Fruit fly (Drosophila melanogaster) whole organism, embryonic: ENCODE data around the gene CG14014.

Experiments
- ATbp ChIP-seq: fragments of 200-800 bp; sonication (Bioruptor generic); optimal IDR thresholded peaks from 2 replicates; lab custom pipeline; 2017; ENCODE audit warnings: missing biosample characterization, mild to moderate bottlenecking, missing genetic modification characterization, missing genetic modification reagents
- Atf3 ChIP-seq: fragments of 200-800 bp; sonication (Bioruptor generic); optimal IDR thresholded peaks from 3 replicates; lab custom pipeline; 2016; ENCODE audit warnings: missing biosample characterization, missing genetic modification characterization
- B-H1 ChIP-seq: fragments of 200-800 bp; sonication (Bioruptor generic); IDR thresholded peaks from 3 replicates; pipeline ENCODE4 v1.3.6; 2022; ENCODE audit warnings: missing biosample characterization, missing genetic modification characterization
- CG17612 ChIP-seq: fragments of 200-800 bp; sonication (Bioruptor generic); IDR thresholded peaks from 2 replicates; pipeline ENCODE4 v1.3.6; 2022; ENCODE audit warnings: missing biosample characterization, missing genetic modification characterization
- CG18476 ChIP-seq: fragments of 200-800 bp; sonication (Bioruptor generic); optimal IDR thresholded peaks from 2 replicates; lab custom pipeline; 2016; ENCODE audit warnings: missing biosample characterization, mild to moderate bottlenecking, missing genetic modification characterization
- CG2199 ChIP-seq: fragments of 200-800 bp; sonication (Bioruptor generic); IDR thresholded peaks from 3 replicates; pipeline ENCODE4 v1.3.6; 2022; ENCODE audit warnings: missing biosample characterization, missing genetic modification characterization
- CG2202 ChIP-seq: fragments of 200-800 bp; sonication (Bioruptor generic); optimal IDR thresholded peaks from 2 replicates; lab custom pipeline; 2018; ENCODE audit warnings: missing biosample characterization, mild to moderate bottlenecking, missing genetic modification characterization
- CG2889 ChIP-seq: fragments of 200-800 bp; sonication (Bioruptor generic); IDR thresholded peaks from 3 replicates; pipeline ENCODE4 v1.3.6; 2022; ENCODE audit warnings: missing biosample characterization, missing genetic modification characterization
- CG3065 ChIP-seq: fragments of 200-800 bp; sonication (Bioruptor generic); optimal IDR thresholded peaks from 2 replicates; lab custom pipeline; 2016; ENCODE audit warnings: missing biosample characterization, missing genetic modification characterization
- CG32772 ChIP-seq: fragments of 200-800 bp; sonication (Bioruptor generic); IDR thresholded peaks from 2 replicates; pipeline ENCODE4 v1.3.6; 2022; ENCODE audit warnings: missing biosample characterization, missing genetic modification characterization
- CG3838 ChIP-seq: fragments of 200-800 bp; sonication (Bioruptor generic); optimal IDR thresholded peaks from 3 replicates; lab custom pipeline; 2016; ENCODE audit warnings: missing biosample characterization, missing genetic modification characterization
- CG3995 ChIP-seq: fragments of 200-800 bp; sonication (Bioruptor generic); optimal IDR thresholded peaks from 3 replicates; lab custom pipeline; 2016; ENCODE audit warnings: missing biosample characterization, missing genetic modification characterization
- CG5180 ChIP-seq: fragments of 200-800 bp; sonication (Bioruptor generic); optimal IDR thresholded peaks from 3 replicates; lab custom pipeline; 2017; ENCODE audit warnings: missing biosample characterization, missing genetic modification characterization, mild to moderate bottlenecking, moderate library complexity, missing genetic modification reagents
- CG6654 ChIP-seq: fragments of 200-800 bp; sonication (Bioruptor generic); optimal IDR thresholded peaks from 2 replicates; lab custom pipeline; 2017; ENCODE audit warnings: missing biosample characterization, mild to moderate bottlenecking, missing genetic modification characterization
- CG6683 ChIP-seq: fragments of 200-800 bp; sonication (Bioruptor generic); optimal IDR thresholded peaks from 2 replicates; lab custom pipeline; 2017; ENCODE audit warnings: missing biosample characterization, mild to moderate bottlenecking, missing genetic modification characterization, missing genetic modification reagents
- CG7987 ChIP-seq: fragments of 200-800 bp; sonication (Bioruptor generic); optimal IDR thresholded peaks from 2 replicates; lab custom pipeline; 2018; ENCODE audit warnings: missing biosample characterization, mild to moderate bottlenecking, missing genetic modification characterization, moderate library complexity
- D19B ChIP-seq: fragments of 200-800 bp; sonication (Bioruptor generic); optimal IDR thresholded peaks from 2 replicates; lab custom pipeline; 2017; ENCODE audit warnings: missing biosample characterization, mild to moderate bottlenecking, missing genetic modification characterization
- Deaf1 ChIP-seq: fragments of 200-800 bp; optimal IDR thresholded peaks from 3 replicates; lab custom pipeline; 2019; ENCODE audit warnings: missing biosample characterization, mild to moderate bottlenecking, missing genetic modification characterization, moderate library complexity
- Dll ChIP-seq: fragments of 200-800 bp; sonication (Bioruptor generic); IDR thresholded peaks from 4 replicates; pipeline ENCODE4 v1.3.6; 2022; ENCODE audit warnings: missing biosample characterization, missing genetic modification characterization; ENCODE audit not compliant: partially characterized antibody
- Elba2 ChIP-seq: fragments of 200-800 bp; sonication (Bioruptor generic); optimal IDR thresholded peaks from 3 replicates; lab custom pipeline; 2016; ENCODE audit warnings: missing biosample characterization, missing genetic modification characterization
- GATAe ChIP-seq: fragments of 200-800 bp; sonication (Bioruptor generic); conservative IDR thresholded peaks from 2 replicates; pipeline ENCODE4 v1.3.6; 2022; ENCODE audit warnings: missing biosample characterization, missing genetic modification characterization
- HmgD ChIP-seq: fragments of 200-800 bp; sonication (Bioruptor generic); optimal IDR thresholded peaks from 3 replicates; lab custom pipeline; 2016; ENCODE audit warnings: missing biosample characterization, missing genetic modification characterization
- Hr51 ChIP-seq, 2 experiments: fragments of 200-800 bp; sonication (Bioruptor generic); optimal IDR thresholded peaks; 2 replicates in 1 of 2; 3 replicates in 1 of 2; lab custom pipeline; 2016 to 2018; ENCODE audit warnings: missing biosample characterization in 2 of 2, missing genetic modification characterization in 2 of 2, mild to moderate bottlenecking in 1 of 2, moderate library complexity in 1 of 2
- MESR4 ChIP-seq: fragments of 200-800 bp; sonication (Bioruptor generic); optimal IDR thresholded peaks from 2 replicates; lab custom pipeline; 2018; ENCODE audit warnings: missing biosample characterization, mild to moderate bottlenecking, missing genetic modification characterization, moderate library complexity
- Mad ChIP-seq: fragments of 200-800 bp; sonication (Bioruptor generic); optimal IDR thresholded peaks from 2 replicates; lab custom pipeline; 2016; ENCODE audit warnings: missing biosample characterization, missing genetic modification characterization
- Med ChIP-seq: fragments of 200-800 bp; sonication (Bioruptor generic); peaks from one replicate; lab custom pipeline; 2016; ENCODE audit warnings: missing biosample characterization, missing genetic modification characterization, mild to moderate bottlenecking, inconsistent platforms, moderate library complexity
- PHDP ChIP-seq: fragments of 200-800 bp; sonication (Bioruptor generic); optimal IDR thresholded peaks from 3 replicates; lab custom pipeline; 2018; ENCODE audit warnings: missing biosample characterization, mild to moderate bottlenecking, missing genetic modification characterization, moderate library complexity
- Side ChIP-seq: fragments of 200-800 bp; sonication (Bioruptor generic); optimal IDR thresholded peaks from 2 replicates; lab custom pipeline; 2016; ENCODE audit warnings: missing biosample characterization, missing genetic modification characterization
- Sry-β ChIP-seq: fragments of 200-800 bp; sonication (Bioruptor generic); optimal IDR thresholded peaks from 2 replicates; lab custom pipeline; 2018; ENCODE audit warnings: missing biosample characterization, mild to moderate bottlenecking, missing genetic modification characterization, moderate library complexity
- fu2 ChIP-seq: fragments of 200-800 bp; sonication (Bioruptor generic); optimal IDR thresholded peaks from 2 replicates; lab custom pipeline; 2016; ENCODE audit warnings: missing biosample characterization, missing genetic modification characterization
- gcm ChIP-seq: fragments of 200-800 bp; sonication (Bioruptor generic); optimal IDR thresholded peaks from 2 replicates; lab custom pipeline; 2019; ENCODE audit warnings: missing biosample characterization, mild to moderate bottlenecking, missing genetic modification characterization, moderate library complexity
- grn ChIP-seq: fragments of 200-800 bp; sonication (Bioruptor generic); optimal IDR thresholded peaks from 3 replicates; lab custom pipeline; 2017; ENCODE audit warnings: missing biosample characterization, missing genetic modification characterization
- her ChIP-seq: fragments of 200-800 bp; sonication (Bioruptor generic); optimal IDR thresholded peaks from 2 replicates; lab custom pipeline; 2016; ENCODE audit warnings: missing biosample characterization, missing genetic modification characterization
- kah ChIP-seq: fragments of 200-800 bp; sonication (Bioruptor generic); optimal IDR thresholded peaks from 2 replicates; lab custom pipeline; 2018; ENCODE audit warnings: missing biosample characterization, mild to moderate bottlenecking, missing genetic modification characterization
- ken ChIP-seq: fragments of 200-800 bp; sonication (Bioruptor generic); IDR thresholded peaks from 3 replicates; pipeline ENCODE4 v1.3.6; 2022; ENCODE audit warnings: missing biosample characterization, missing genetic modification characterization
- klu ChIP-seq: fragments of 200-800 bp; sonication (Bioruptor generic); IDR thresholded peaks from 2 replicates; pipeline ENCODE4 v1.3.6; 2022; ENCODE audit warnings: missing biosample characterization, missing genetic modification characterization
- lov ChIP-seq, 2 experiments: fragments of 200-800 bp in 1 of 2; fragments of >200 bp in 1 of 2; sonication (Bioruptor generic) in 1 of 2; IDR thresholded peaks in 1 of 2; optimal IDR thresholded peaks in 1 of 2; 2 replicates in 1 of 2; 3 replicates in 1 of 2; pipeline versions ENCODE4 v1.3.6 to Lab custom; 2017 to 2022; ENCODE audit warnings: missing biosample characterization in 1 of 2, missing genetic modification characterization in 1 of 2
- mld ChIP-seq: fragments of 200-800 bp; sonication (Bioruptor generic); IDR thresholded peaks from 3 replicates; pipeline ENCODE4 v1.3.6; 2022; ENCODE audit warnings: missing biosample characterization, missing genetic modification characterization; ENCODE audit not compliant: partially characterized antibody
- pfk ChIP-seq: fragments of 200-800 bp; sonication (Bioruptor generic); optimal IDR thresholded peaks from 2 replicates; lab custom pipeline; 2018; ENCODE audit warnings: missing biosample characterization, mild to moderate bottlenecking, missing genetic modification characterization, moderate library complexity
- pzg ChIP-seq: fragments of 200-800 bp; sonication (Bioruptor generic); optimal IDR thresholded peaks from 3 replicates; lab custom pipeline; 2018; ENCODE audit warnings: missing biosample characterization, mild to moderate bottlenecking, missing genetic modification characterization, moderate library complexity
- schlank ChIP-seq: fragments of 200-800 bp; sonication (Bioruptor generic); optimal IDR thresholded peaks from 2 replicates; lab custom pipeline; 2018; ENCODE audit warnings: missing biosample characterization, mild to moderate bottlenecking, missing genetic modification characterization
- ssp ChIP-seq: fragments of 200-800 bp; sonication (Bioruptor generic); IDR thresholded peaks from 2 replicates; pipeline ENCODE4 v1.3.6; 2022; ENCODE audit warnings: missing biosample characterization, missing genetic modification characterization
- stc ChIP-seq: fragments of 200-800 bp; sonication (Bioruptor generic); IDR thresholded peaks from 2 replicates; pipeline ENCODE4 v1.3.6; 2022; ENCODE audit warnings: missing biosample characterization, missing genetic modification characterization
- stwl ChIP-seq: fragments of 200-800 bp; sonication (Bioruptor generic); optimal IDR thresholded peaks from 3 replicates; lab custom pipeline; 2018; ENCODE audit warnings: missing biosample characterization, mild to moderate bottlenecking, missing genetic modification characterization, moderate library complexity
- tgo ChIP-seq: fragments of 200-800 bp; sonication (Bioruptor generic); IDR thresholded peaks from 3 replicates; pipeline ENCODE4 v1.3.6; 2022; ENCODE audit warnings: missing biosample characterization, missing genetic modification characterization
- trh ChIP-seq: fragments of 200-800 bp; sonication (Bioruptor generic); optimal IDR thresholded peaks from 2 replicates; lab custom pipeline; 2016; ENCODE audit warnings: missing biosample characterization, missing genetic modification characterization
- tx ChIP-seq: fragments of 200-800 bp; sonication (Bioruptor generic); optimal IDR thresholded peaks from 2 replicates; lab custom pipeline; 2016; ENCODE audit warnings: missing biosample characterization, missing genetic modification characterization
- unpg ChIP-seq: fragments of 200-800 bp; sonication (Bioruptor generic); optimal IDR thresholded peaks from 3 replicates; lab custom pipeline; 2018; ENCODE audit warnings: missing biosample characterization, mild to moderate bottlenecking, missing genetic modification characterization, moderate library complexity
- zfh1 ChIP-seq: fragments of 200-800 bp; sonication (Bioruptor generic); IDR thresholded peaks from 3 replicates; pipeline ENCODE4 v1.3.6; 2022; ENCODE audit warnings: missing biosample characterization, missing genetic modification characterization

The CG14014 gene

DNA sequence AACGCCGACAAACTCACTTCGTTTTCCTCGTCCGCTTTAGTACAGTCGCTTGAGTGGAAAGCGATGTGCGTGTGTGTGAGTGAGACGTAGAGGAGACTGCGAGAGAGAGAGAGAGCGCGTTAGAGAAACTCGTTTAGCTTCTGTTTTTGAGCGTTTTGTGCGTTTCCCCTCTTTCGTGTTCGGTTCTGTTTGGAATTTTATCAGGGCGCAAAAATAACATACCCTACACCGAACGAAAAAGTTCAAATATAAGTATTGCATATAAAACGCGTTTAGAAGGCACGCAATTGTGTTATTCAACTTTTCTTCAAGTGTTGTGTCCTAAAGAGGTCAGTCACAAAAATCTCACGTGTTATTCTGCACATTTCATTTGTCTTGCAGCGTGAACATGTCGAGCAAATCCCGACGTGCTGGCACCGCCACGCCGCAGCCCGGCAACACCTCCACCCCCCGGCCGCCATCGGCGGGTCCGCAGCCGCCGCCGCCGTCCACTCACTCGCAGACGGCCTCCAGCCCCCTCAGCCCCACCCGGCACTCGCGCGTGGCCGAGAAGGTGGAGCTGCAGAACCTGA is 7.6 kb downstream of the CG14014 start (continued):
- TF ChIP-seq her, result peak; percentile 70
- peak in 1 of 2 experiments; percentile 7 for TF ChIP-seq Hr51 (GFP tag; optimal IDR thresholded peaks at IDR 0.05; lab: Kevin White, UChicago)
- no peak for TF ChIP-seq CG17612
- TF ChIP-seq unpg (GFP tag; lab: Kevin White, UChicago), result peak; percentile 59
- no peak for TF ChIP-seq CG2199 (GFP tag; lab: Robert Waterston, UW)
- TF ChIP-seq grn (GFP tag; lab: Kevin White, UChicago), result no peak
- TF ChIP-seq CG2202 (tag; lab: Kevin White, UChicago), result no peak
- no peak for TF ChIP-seq CG18476 (GFP tag; lab: Kevin White, UChicago)
- TF ChIP-seq Sry-β (GFP tag; lab: Kevin White, UChicago), result no peak
- TF ChIP-seq HmgD, result no peak
- TF ChIP-seq Side (GFP tag; lab: Kevin White, UChicago), result peak; percentile 44
- TF ChIP-seq zfh1 (GFP tag; lab: Robert Waterston, UW), result peak; percentile 76; the same call in 2 of the 3 replicates
- peak; percentile 14 for TF ChIP-seq schlank (tag; lab: Kevin White, UChicago)
- no peak for TF ChIP-seq CG5180 (GFP tag; lab: Kevin White, UChicago)
- TF ChIP-seq stwl (tag; lab: Kevin White, UChicago), result no peak
- TF ChIP-seq klu (GFP tag; lab: Robert Waterston, UW), result no peak
- no peak for TF ChIP-seq pzg (GFP tag; lab: Kevin White, UChicago)
- no peak for TF ChIP-seq Elba2 (GFP tag; lab: Kevin White, UChicago)
- no peak for TF ChIP-seq mld (GFP tag; lab: Robert Waterston, UW)
- peak; percentile 52; the same call in 1 of the 2 replicates for TF ChIP-seq ssp
- TF ChIP-seq fu2 (GFP tag; lab: Kevin White, UChicago), result peak; percentile 15
- no peak for TF ChIP-seq GATAe (GFP tag; lab: Robert Waterston, UW)
- peak; percentile 27; the same call in 1 of the 2 replicates for TF ChIP-seq stc (GFP tag; lab: Robert Waterston, UW)
- TF ChIP-seq D19B (GFP tag; lab: Kevin White, UChicago), result no peak
- peak; percentile 13 for TF ChIP-seq tx (GFP tag; lab: Kevin White, UChicago)
- no peak for TF ChIP-seq CG6654 (GFP tag; lab: Kevin White, UChicago)
- peak; percentile 42 for TF ChIP-seq CG7987
- 0 out of 3 replicates have a peak, but pooled peaks have one; percentile 32 for TF ChIP-seq CG2889
- 0 out of 4 replicates have a peak, but pooled peaks have one; percentile 9 for TF ChIP-seq Dll (GFP tag; lab: Robert Waterston, UW)
- TF ChIP-seq ken (GFP tag; lab: Robert Waterston, UW), result no peak; the same call in 2 of the 3 replicates
- TF ChIP-seq CG32772, result 0 out of 2 replicates have a peak, but pooled peaks have one; percentile 35
- TF ChIP-seq MESR4 (GFP tag; lab: Kevin White, UChicago), result peak; percentile 15
- TF ChIP-seq PHDP (tag; lab: Kevin White, UChicago), result peak; percentile 57
- peak; percentile 95 for TF ChIP-seq Med (GFP tag; lab: Kevin White, UChicago)
- TF ChIP-seq CG3838 (GFP tag; lab: Kevin White, UChicago), result no peak
- no peak for TF ChIP-seq kah (GFP tag; lab: Kevin White, UChicago)
- no peak for TF ChIP-seq Atf3
- TF ChIP-seq CG3995 (GFP tag; lab: Kevin White, UChicago), result no peak
- TF ChIP-seq trh (GFP tag; lab: Kevin White, UChicago), result no peak
- TF ChIP-seq CG3065, result no peak
- TF ChIP-seq gcm (GFP tag; lab: Kevin White, UChicago), result no peak
- TF ChIP-seq pfk (GFP tag; lab: Kevin White, UChicago), result no peak
- peak; percentile 57; the same call in 2 of the 3 replicates for TF ChIP-seq tgo
- TF ChIP-seq ATbp, result peak; percentile 47
- peak; percentile 47; the same call in 1 of the 3 replicates for TF ChIP-seq B-H1
- TF ChIP-seq Mad (GFP tag; lab: Kevin White, UChicago), result no peak
- TF ChIP-seq CG6683, result no peak
- TF ChIP-seq lov (optimal IDR thresholded peaks at IDR 0.05; lab: Kevin White, UChicago), result no peak
- 0 out of 3 replicates have a peak, but pooled peaks have one; percentile 42 for TF ChIP-seq lov (GFP tag; IDR thresholded peaks at IDR 0.05; lab: Robert Waterston, UW)
- peak; percentile 66 for TF ChIP-seq Deaf1
